Fruit fly (Drosophila melanogaster): ENCODE data around the gene mtg.

- TF ChIP-seq CG8478 (optimal IDR thresholded peaks at IDR 0.05) (no peak), CTCF (optimal IDR thresholded peaks at IDR 0.05) (no peak)
These were observed 46.9 kb upstream of the mtg start for dm6 chr3R:8203367-8203766.
